Worm (Caenorhabditis elegans) whole organism, L3 larva: Measurements from ENCODE around the gene str-47.

Experiments
- R02D3.7 ChIP-seq: fragments of 150-350 bp; optimal IDR thresholded peaks from 2 replicates; lab custom pipeline; 2014; ENCODE audit warnings: missing biosample characterization, missing genetic modification characterization
- ama-1 ChIP-seq: fragments of 150-350 bp; optimal IDR thresholded peaks from 2 replicates; lab custom pipeline; 2018
- jun-1 ChIP-seq: fragments of 150-350 bp; optimal IDR thresholded peaks from 2 replicates; lab custom pipeline; 2014; ENCODE audit warnings: missing biosample characterization, missing genetic modification reagents, missing genetic modification characterization
- lin-15B ChIP-seq: fragments of 150-350 bp; optimal IDR thresholded peaks from 2 replicates; lab custom pipeline; 2014; ENCODE audit warnings: missing biosample characterization, missing genetic modification characterization
- nhr-11 ChIP-seq: fragments of 150-350 bp; optimal IDR thresholded peaks from 2 replicates; lab custom pipeline; 2014; ENCODE audit warnings: missing biosample characterization, missing genetic modification characterization
- nhr-67 ChIP-seq: fragments of 150-350 bp; optimal IDR thresholded peaks from 2 replicates; lab custom pipeline; 2014; ENCODE audit warnings: missing biosample characterization, missing genetic modification characterization
- ztf-4 ChIP-seq: fragments of 150-350 bp; optimal IDR thresholded peaks from 2 replicates; lab custom pipeline; 2014; ENCODE audit warnings: missing biosample characterization, missing genetic modification characterization

DNA sequence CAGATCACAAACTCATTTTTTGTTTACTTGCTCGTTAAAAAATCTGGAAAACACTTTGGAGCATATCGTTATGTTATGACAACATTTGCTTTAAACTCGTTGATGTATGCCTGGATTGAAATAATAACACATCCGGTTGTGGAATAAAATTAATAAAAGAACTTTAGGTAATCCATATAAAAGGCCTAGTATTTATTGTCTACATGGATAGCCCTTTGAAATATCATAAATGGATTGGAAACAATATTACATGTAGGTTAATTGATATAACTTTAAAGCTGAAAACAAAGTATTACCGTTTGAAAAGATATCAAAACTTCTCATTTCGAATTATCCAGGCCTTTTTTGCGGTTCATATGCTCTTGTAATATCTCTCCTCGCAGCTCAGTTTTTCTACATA lies 45.1 kb downstream of the str-47 start:
- TF ChIP-seq nhr-11 (tag; lab: Kevin White, UChicago): no peak
- TF ChIP-seq jun-1 (tag; lab: Kevin White, UChicago): no peak
- TF ChIP-seq nhr-67 (tag; lab: Kevin White, UChicago): no peak
- TF ChIP-seq R02D3.7: no peak
- no peak for TF ChIP-seq lin-15B
- no peak for TF ChIP-seq ztf-4 (tag; lab: Kevin White, UChicago)
- no peak for TF ChIP-seq ama-1
